Fruit fly (Drosophila melanogaster): Measurements from ENCODE around the gene CG13127.

CG13127 gene

DNA sequence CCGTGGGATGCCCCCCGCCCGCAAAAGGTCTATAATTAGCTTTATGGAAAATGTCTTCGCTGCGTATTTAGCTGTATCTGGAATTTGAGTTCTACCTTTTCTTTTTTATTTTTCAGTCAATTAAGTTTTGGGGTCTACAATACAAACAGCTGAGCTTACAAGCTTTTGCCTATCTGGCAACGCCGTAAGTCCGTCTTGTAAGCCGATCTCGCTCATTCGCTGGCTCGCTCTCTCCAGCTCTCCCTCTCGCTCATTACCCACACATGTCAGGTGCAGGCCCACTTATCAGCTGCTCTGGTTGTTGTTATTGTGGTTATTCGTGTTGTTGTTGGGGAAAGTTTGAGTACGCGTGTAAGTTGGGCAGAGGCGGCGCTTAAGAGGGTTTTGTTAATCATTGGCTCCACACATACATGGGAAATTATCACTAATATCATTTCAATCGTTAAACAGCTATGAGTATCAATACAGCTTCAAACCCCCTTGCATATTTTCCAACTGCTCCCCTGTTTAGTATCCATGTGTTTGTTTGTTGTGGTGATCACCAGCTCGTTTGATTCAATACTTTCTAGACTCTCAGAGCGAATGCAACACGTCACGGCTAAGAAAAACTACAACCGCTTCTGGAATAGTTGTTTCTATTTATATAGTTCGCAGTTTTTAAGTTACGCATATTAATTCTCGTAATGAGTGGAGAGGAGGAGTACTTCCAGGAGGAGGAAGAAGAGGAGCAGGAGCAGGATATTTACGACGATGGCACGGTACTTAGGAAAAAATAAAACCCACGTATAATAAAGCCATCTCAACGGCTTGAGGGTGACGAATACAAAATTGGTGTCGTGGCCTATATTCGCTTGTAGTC lies 16.4 kb upstream of the CG13127 start:
- TF ChIP-seq eg (GFP tag; IDR thresholded peaks at IDR 0.05) (peak; percentile 99), Blimp-1 (GFP tag; optimal IDR thresholded peaks at IDR 0.05) (peak; percentile 96), Eip75B (GFP tag; optimal IDR thresholded peaks at IDR 0.05) (peak; percentile 100), CG8632 (GFP tag; optimal IDR thresholded peaks at IDR 0.05) (peak; percentile 99), CG11294 (GFP tag; IDR thresholded peaks at IDR 0.05) (peak; percentile 99), CG15336 (GFP tag; IDR thresholded peaks at IDR 0.05) (peak; percentile 98), fd59A (GFP tag; optimal IDR thresholded peaks at IDR 0.05) (peak; percentile 99), Smox (GFP tag; optimal IDR thresholded peaks at IDR 0.05) (peak; percentile 99), CG9139 (GFP tag; optimal IDR thresholded peaks at IDR 0.05) (peak; percentile 98), Hr39 (GFP tag; optimal IDR thresholded peaks at IDR 0.05) (peak; percentile 100), OdsH (GFP tag; optimal IDR thresholded peaks at IDR 0.05) (peak; percentile 99), acj6 (GFP tag; optimal IDR thresholded peaks at IDR 0.05) (peak; percentile 100), Eip93F (GFP tag; optimal IDR thresholded peaks at IDR 0.05) (peak; percentile 97), CG6276 (GFP tag; optimal IDR thresholded peaks at IDR 0.05) (peak; percentile 97), CG31627 (GFP tag; optimal IDR thresholded peaks at IDR 0.05) (peak; percentile 100), lz (GFP tag; optimal IDR thresholded peaks at IDR 0.05) (peak; percentile 100), CG3919 (GFP tag; optimal IDR thresholded peaks at IDR 0.05) (peak; percentile 100), fd85E (GFP tag; optimal IDR thresholded peaks at IDR 0.05) (peak; percentile 98), net (GFP tag; optimal IDR thresholded peaks at IDR 0.05) (peak; percentile 99), CG6854 (GFP tag; optimal IDR thresholded peaks at IDR 0.05) (peak; percentile 99), CG7368 (GFP tag; optimal IDR thresholded peaks at IDR 0.05) (peak; percentile 100), Sox102F (GFP tag; optimal IDR thresholded peaks at IDR 0.05) (peak; percentile 99), Ets21C (GFP tag; optimal IDR thresholded peaks at IDR 0.05) (peak; percentile 99), Sox15 (GFP tag; optimal IDR thresholded peaks at IDR 0.05) (peak; percentile 99), CG6808 (GFP tag; optimal IDR thresholded peaks at IDR 0.05) (peak; percentile 98), CG8319 (GFP tag; optimal IDR thresholded peaks at IDR 0.05) (peak; percentile 99), Sox14 (GFP tag; optimal IDR thresholded peaks at IDR 0.05) (peak; percentile 100), dsx (GFP tag; optimal IDR thresholded peaks at IDR 0.05; ENCODE audit: poor library complexity, severe bottlenecking) (peak; percentile 98), CG4318 (GFP tag; optimal IDR thresholded peaks at IDR 0.05) (peak; percentile 98), CG10631 (GFP tag; optimal IDR thresholded peaks at IDR 0.05) (peak; percentile 99), fkh (GFP tag; optimal IDR thresholded peaks at IDR 0.05) (peak; percentile 92), CG6792 (GFP tag; optimal IDR thresholded peaks at IDR 0.05) (peak; percentile 99), Hr4 (GFP tag; optimal IDR thresholded peaks at IDR 0.05) (peak; percentile 99), CG3032 (tag; optimal IDR thresholded peaks at IDR 0.05) (peak; percentile 99), ss (GFP tag; optimal IDR thresholded peaks at IDR 0.05) (peak; percentile 98 to 99), Gug (GFP tag; IDR thresholded peaks at IDR 0.05) (peak; percentile 99), CG34406 (GFP tag; optimal IDR thresholded peaks at IDR 0.05) (peak; percentile 99), Lpt (GFP tag; optimal IDR thresholded peaks at IDR 0.05) (peak; percentile 99), pdm3 (GFP tag; optimal IDR thresholded peaks at IDR 0.05) (peak; percentile 99), esn (GFP tag; optimal IDR thresholded peaks at IDR 0.05) (peak; percentile 100), CG6163 (GFP tag; IDR thresholded peaks at IDR 0.05) (peak; percentile 100), CG1621 (tag; optimal IDR thresholded peaks at IDR 0.05) (peak; percentile 99), achi (GFP tag; optimal IDR thresholded peaks at IDR 0.05) (peak; percentile 99), cyc (GFP tag; optimal IDR thresholded peaks at IDR 0.05) (peak; percentile 100), CG11762 (GFP tag; optimal IDR thresholded peaks at IDR 0.05; ENCODE audit: insufficient read depth) (peak; percentile 99), CG8119 (GFP tag; IDR thresholded peaks at IDR 0.05) (peak; percentile 98), CG11902 (GFP tag; optimal IDR thresholded peaks at IDR 0.05) (peak; percentile 99), Eip78C (GFP tag) (peak; percentile 100), Hr38 (GFP tag; optimal IDR thresholded peaks at IDR 0.05) (peak; percentile 90), CG10669 (GFP tag; optimal IDR thresholded peaks at IDR 0.05) (peak; percentile 99)

All from whole organism, prepupa.